Worm (Caenorhabditis elegans): ENCODE measurements around the gene Y73C8C.8.
"Not testable (repeated sequence)": the region's sequence is repeated elsewhere in the genome, so short reads cannot be mapped to it uniquely, and the experiment has no call there.

The Y73C8C.8 gene

DNA sequence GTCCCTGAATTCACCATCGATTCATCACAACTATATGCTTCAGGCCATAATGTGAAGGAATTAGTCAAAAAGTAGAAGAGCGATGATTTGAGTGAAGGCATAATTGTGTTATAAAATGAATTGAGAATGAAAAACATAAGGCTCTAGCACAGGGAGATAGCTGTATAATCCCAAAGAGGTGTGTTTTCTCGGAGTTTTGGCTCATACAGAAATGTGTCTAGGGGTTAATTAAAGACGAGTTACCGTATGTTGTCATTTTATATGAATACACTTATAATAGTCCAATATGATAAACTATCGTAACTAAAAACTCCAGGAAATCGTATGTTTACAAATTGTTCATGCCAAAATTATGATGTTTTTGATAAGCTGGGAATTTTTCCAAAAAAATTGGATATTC lies 32.9 kb downstream of the Y73C8C.8 start, which contains the start of gene srt-5:
TSS of gene srt-5 (minus strand) at position 101 of the 400 bp plus-strand sequence.
- no peak for TF ChIP-seq nhr-67 (tag; optimal IDR thresholded peaks at IDR 0.05)
- TF ChIP-seq mml-1 (tag; optimal IDR thresholded peaks at IDR 0.05) = no peak
- no peak for TF ChIP-seq ZK546.5 (tag; optimal IDR thresholded peaks at IDR 0.05)
- no peak for TF ChIP-seq nhr-11 (tag; optimal IDR thresholded peaks at IDR 0.05)
- TF ChIP-seq ztf-4 (tag; optimal IDR thresholded peaks at IDR 0.05) = no peak
- TF ChIP-seq fos-1 (tag; optimal IDR thresholded peaks at IDR 0.05) = no peak
- TF ChIP-seq nhr-25 (tag; optimal IDR thresholded peaks at IDR 0.05) = no peak
- no peak for TF ChIP-seq lin-15B (tag; optimal IDR thresholded peaks at IDR 0.05)
- no peak for TF ChIP-seq hmg-11 (tag; optimal IDR thresholded peaks at IDR 0.05)
- TF ChIP-seq fkh-2 (tag; optimal IDR thresholded peaks at IDR 0.05) = no peak

DNA sequence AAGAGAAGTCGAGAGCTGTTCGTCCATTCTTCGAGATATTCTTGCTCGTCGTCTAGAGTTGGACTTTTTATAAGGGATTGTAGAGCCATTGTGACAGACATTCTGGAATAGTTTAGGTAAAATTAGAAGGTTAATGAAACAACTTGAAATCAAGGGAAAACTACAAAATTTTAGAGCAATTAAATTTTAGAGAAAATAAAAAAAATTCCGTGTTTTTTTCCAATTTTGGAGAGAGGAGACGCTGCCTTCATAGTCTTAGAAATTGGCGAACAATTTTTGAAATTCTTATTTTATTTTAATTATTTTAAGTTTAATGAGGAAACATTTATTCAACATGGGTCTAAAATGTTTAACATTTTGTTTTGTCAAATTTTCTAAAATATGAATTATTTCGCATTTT lies 42.1 kb downstream of the Y73C8C.8 start, which contains the start of gene C50H11.13:
TSS of gene C50H11.13 (minus strand) at position 101 of the 400 bp plus-strand sequence.
- no peak for TF ChIP-seq egl-27 (tag; optimal IDR thresholded peaks at IDR 0.05)
- no peak for TF ChIP-seq nhr-237 (tag; optimal IDR thresholded peaks at IDR 0.05)
- no peak for TF ChIP-seq jun-1 (tag; optimal IDR thresholded peaks at IDR 0.05)
- no peak for TF ChIP-seq nhr-43 (tag; optimal IDR thresholded peaks at IDR 0.05; ENCODE audit: poor library complexity, severe bottlenecking)
- TF ChIP-seq ztf-4 (tag; optimal IDR thresholded peaks at IDR 0.05) = no peak
- TF ChIP-seq nhr-25 (tag; optimal IDR thresholded peaks at IDR 0.05) = no peak
- no peak for TF ChIP-seq eor-1 (tag; optimal IDR thresholded peaks at IDR 0.05)
- TF ChIP-seq skn-1 (tag; optimal IDR thresholded peaks at IDR 0.05) = no peak
- TF ChIP-seq pha-4 (tag; optimal IDR thresholded peaks at IDR 0.05) = no peak
- no peak for TF ChIP-seq nfya-1 (tag; optimal IDR thresholded peaks at IDR 0.05; ENCODE audit: insufficient read depth)

ce11 chrV:3069101-3069500 lies 44.5 kb downstream of the Y73C8C.8 start, which contains the start of gene str-40:
str-40 (minus strand) TSS chrV:3069201.
- TF ChIP-seq daf-12 (tag; optimal IDR thresholded peaks at IDR 0.05) = no peak

DNA sequence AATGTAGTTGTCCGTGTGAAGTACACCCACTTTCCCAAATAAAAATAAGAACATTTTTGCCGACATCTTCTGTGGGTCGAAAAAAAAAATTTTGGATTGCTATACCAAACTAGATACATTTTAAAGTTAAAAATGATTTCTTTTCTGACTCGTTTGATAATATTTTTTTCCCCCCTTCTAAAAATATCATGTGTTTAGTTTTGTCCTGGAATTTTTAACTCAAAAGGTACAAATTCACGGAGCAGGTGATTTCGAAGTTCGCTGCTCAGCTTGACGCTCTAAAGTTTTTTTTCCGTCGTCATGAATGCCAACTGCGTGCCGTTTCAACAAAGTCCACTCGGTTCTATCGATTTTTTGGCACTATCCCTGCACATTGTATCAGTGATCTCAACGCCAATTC lies 47.7 kb downstream of the Y73C8C.8 start, which contains the start of gene srh-185:
TSS of gene srh-185 (plus strand) at position 301 of the 400 bp plus-strand sequence.
- no peak for TF ChIP-seq daf-12 (tag; optimal IDR thresholded peaks at IDR 0.05)
- TF ChIP-seq lin-39 (tag; optimal IDR thresholded peaks at IDR 0.05) = no peak
- TF ChIP-seq egl-27 (tag; optimal IDR thresholded peaks at IDR 0.05) = no peak
- no peak for TF ChIP-seq nhr-67 (tag; optimal IDR thresholded peaks at IDR 0.05)
- TF ChIP-seq ZK546.5 (tag; optimal IDR thresholded peaks at IDR 0.05) = no peak
- no peak for TF ChIP-seq elt-3 (tag; optimal IDR thresholded peaks at IDR 0.05)
- TF ChIP-seq ceh-9 (tag; optimal IDR thresholded peaks at IDR 0.05) = no peak
- TF ChIP-seq tbx-2 (tag; optimal IDR thresholded peaks at IDR 0.05) = no peak
- no peak for TF ChIP-seq mdl-1 (tag; optimal IDR thresholded peaks at IDR 0.05)
- no peak for TF ChIP-seq lsy-12 (tag; optimal IDR thresholded peaks at IDR 0.05)
- TF ChIP-seq ztf-11 (tag; optimal IDR thresholded peaks at IDR 0.05) = no peak
- TF ChIP-seq ztf-4 (tag; optimal IDR thresholded peaks at IDR 0.05) = no peak
- no peak for TF ChIP-seq ceh-28 (tag; optimal IDR thresholded peaks at IDR 0.05)
- TF ChIP-seq unc-62 (GFP tag; optimal IDR thresholded peaks at IDR 0.05) = no peak
- no peak for TF ChIP-seq fkh-2 (tag; optimal IDR thresholded peaks at IDR 0.05)

ce11 chrV:3064418-3064817 lies 49.2 kb downstream of the Y73C8C.8 start, which contains the start of gene srt-16:
srt-16 (minus strand) TSS chrV:3064518.
- not testable (repeated sequence) for TF ChIP-seq nhr-25, ceh-28, mdl-1 (tag; optimal IDR thresholded peaks at IDR 0.05)

DNA sequence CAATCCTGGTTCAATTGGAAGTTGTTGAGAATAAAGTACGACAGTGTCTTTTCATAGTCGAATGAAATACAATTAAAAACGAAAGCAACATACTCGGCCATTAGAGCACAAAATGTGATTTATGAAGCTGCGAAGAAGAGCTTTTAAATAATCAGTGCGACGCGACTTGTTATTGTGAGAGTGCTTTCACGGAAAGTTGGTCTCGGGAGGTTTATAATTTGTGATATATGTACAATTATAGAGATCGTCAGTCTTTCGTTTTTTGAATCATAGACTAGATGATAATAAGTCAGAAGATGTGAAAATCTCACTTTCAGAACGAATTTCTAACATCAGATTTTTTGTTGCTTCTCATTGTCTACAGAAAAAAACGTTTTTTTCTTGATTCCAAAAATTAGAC lies 51.6 kb downstream of the Y73C8C.8 start, which contains the start of gene srt-15:
TSS of gene srt-15 (minus strand) at position 101 of the 400 bp plus-strand sequence.
- no peak for TF ChIP-seq nhr-28 (tag; optimal IDR thresholded peaks at IDR 0.05)
- no peak for TF ChIP-seq elt-2 (tag; optimal IDR thresholded peaks at IDR 0.05)
- no peak for TF ChIP-seq egl-5 (tag; optimal IDR thresholded peaks at IDR 0.05)
- TF ChIP-seq R02D3.7 (tag; optimal IDR thresholded peaks at IDR 0.05) = no peak
- TF ChIP-seq nhr-77 (tag; optimal IDR thresholded peaks at IDR 0.05) = no peak
- TF ChIP-seq eor-1 (tag; optimal IDR thresholded peaks at IDR 0.05) = no peak
- TF ChIP-seq ZK546.5 (tag; optimal IDR thresholded peaks at IDR 0.05) = no peak
- no peak for TF ChIP-seq ceh-16 (tag; optimal IDR thresholded peaks at IDR 0.05)
- TF ChIP-seq sea-2 (GFP tag; optimal IDR thresholded peaks at IDR 0.05) = no peak
